Fruit fly (Drosophila melanogaster) whole organism, embryonic: Measurements from ENCODE around the gene Gnf1.

Experiments
- Blimp-1 ChIP-seq: fragments of 200-800 bp; sonication (Bioruptor generic); optimal IDR thresholded peaks from 3 replicates; lab custom pipeline; 2018; ENCODE audit warnings: missing biosample characterization, missing genetic modification characterization, mild to moderate bottlenecking, moderate library complexity, missing genetic modification reagents
- CG10462 ChIP-seq: fragments of 200-800 bp; sonication (Bioruptor generic); optimal IDR thresholded peaks from 2 replicates; lab custom pipeline; 2016; ENCODE audit warnings: missing biosample characterization, missing genetic modification characterization
- CG11093 ChIP-seq: fragments of 200-800 bp; sonication (Bioruptor generic); IDR thresholded peaks from 3 replicates; pipeline ENCODE4 v1.3.6; 2022; ENCODE audit warnings: missing biosample characterization, missing genetic modification characterization
- CG11247 ChIP-seq: fragments of 200-800 bp; sonication (Bioruptor generic); IDR thresholded peaks from 2 replicates; pipeline ENCODE4 v1.3.6; 2022; ENCODE audit warnings: missing biosample characterization, missing genetic modification characterization
- CG11695 ChIP-seq: fragments of 200-800 bp; sonication (Bioruptor generic); IDR thresholded peaks from 3 replicates; pipeline ENCODE4 v1.3.6; 2022; ENCODE audit warnings: missing biosample characterization, missing genetic modification characterization
- CG14014 ChIP-seq: fragments of 200-800 bp; sonication (Bioruptor generic); IDR thresholded peaks from 2 replicates; pipeline ENCODE4 v1.3.6; 2022; ENCODE audit warnings: missing biosample characterization, missing genetic modification characterization
- CG16779 ChIP-seq: fragments of 200-800 bp; sonication (Bioruptor generic); IDR thresholded peaks from 2 replicates; pipeline ENCODE4 v1.3.6; 2022; ENCODE audit warnings: missing biosample characterization, missing genetic modification characterization
- CG16815 ChIP-seq: fragments of 200-800 bp; sonication (Bioruptor generic); optimal IDR thresholded peaks from 3 replicates; lab custom pipeline; 2017; ENCODE audit warnings: missing biosample characterization, mild to moderate bottlenecking, missing genetic modification characterization
- CG2116 ChIP-seq: fragments of 200-800 bp; sonication (Bioruptor generic); optimal IDR thresholded peaks from 3 replicates; lab custom pipeline; 2018; ENCODE audit warnings: missing biosample characterization, mild to moderate bottlenecking, missing genetic modification characterization
- CG31365 ChIP-seq: fragments of 200-800 bp; sonication (Bioruptor generic); optimal IDR thresholded peaks from 2 replicates; lab custom pipeline; 2018; ENCODE audit warnings: missing biosample characterization, mild to moderate bottlenecking, missing genetic modification characterization
- CG9797 ChIP-seq: fragments of 200-800 bp; sonication (Bioruptor generic); optimal IDR thresholded peaks from 3 replicates; lab custom pipeline; 2018; ENCODE audit warnings: missing biosample characterization, mild to moderate bottlenecking, missing genetic modification characterization
- CG9817 ChIP-seq: fragments of 200-800 bp; sonication (Bioruptor generic); optimal IDR thresholded peaks from 2 replicates; lab custom pipeline; 2018; ENCODE audit warnings: missing biosample characterization, mild to moderate bottlenecking, missing genetic modification characterization, moderate library complexity
- CG9932 ChIP-seq: fragments of 200-800 bp; sonication (Bioruptor generic); IDR thresholded peaks from 2 replicates; pipeline ENCODE4 v1.3.6; 2022; ENCODE audit warnings: missing biosample characterization, missing genetic modification characterization
- ERR ChIP-seq: fragments of 200-800 bp; sonication (Bioruptor generic); optimal IDR thresholded peaks from 2 replicates; lab custom pipeline; 2016; ENCODE audit warnings: missing biosample characterization, missing genetic modification characterization
- H15 ChIP-seq: fragments of 200-800 bp; sonication (Bioruptor generic); IDR thresholded peaks from 3 replicates; pipeline ENCODE4 v1.3.6; 2022; ENCODE audit warnings: missing biosample characterization, missing genetic modification characterization
- HLH3B ChIP-seq: fragments of 200-800 bp; sonication (Bioruptor generic); IDR thresholded peaks from 2 replicates; pipeline ENCODE4 v1.3.6; 2022; ENCODE audit warnings: missing biosample characterization, missing genetic modification characterization
- Hr39 ChIP-seq: fragments of >200 bp; optimal IDR thresholded peaks from 2 replicates; lab custom pipeline; 2017
- Myb ChIP-seq: fragments of 200-800 bp; sonication (Bioruptor generic); optimal IDR thresholded peaks from 2 replicates; lab custom pipeline; 2016; ENCODE audit warnings: missing biosample characterization, missing genetic modification characterization
- Nf-YB ChIP-seq: fragments of 200-800 bp; sonication (Bioruptor generic); optimal IDR thresholded peaks from 3 replicates; lab custom pipeline; 2019; ENCODE audit warnings: missing biosample characterization, mild to moderate bottlenecking, missing genetic modification characterization, moderate library complexity
- Scr ChIP-seq: fragments of 200-800 bp; sonication (Bioruptor generic); IDR thresholded peaks from 2 replicates; pipeline ENCODE4 v1.3.6; 2022; ENCODE audit warnings: missing biosample characterization, missing genetic modification characterization; ENCODE audit not compliant: partially characterized antibody
- Stat92E ChIP-seq, 3 experiments: fragments of >200 bp in 2 of 3; fragments of 200-800 bp in 1 of 3; sonication (Bioruptor generic) in 1 of 3; optimal IDR thresholded peaks; 2 replicates each; lab custom pipeline; 2017 to 2019; ENCODE audit warnings: missing biosample characterization in 3 of 3, missing genetic modification characterization in 3 of 3, mild to moderate bottlenecking in 1 of 3, moderate library complexity in 1 of 3
- Xrp1 ChIP-seq: fragments of 200-800 bp; sonication (Bioruptor generic); IDR thresholded peaks from 2 replicates; pipeline ENCODE4 v1.3.6; 2022; ENCODE audit warnings: missing biosample characterization, missing genetic modification characterization
- aop ChIP-seq: fragments of 200-800 bp; sonication (Bioruptor generic); IDR thresholded peaks from 2 replicates; pipeline ENCODE4 v1.3.6; 2022; ENCODE audit warnings: missing biosample characterization, missing genetic modification characterization
- ash1 ChIP-seq: fragments of 200-800 bp; sonication (Bioruptor generic); optimal IDR thresholded peaks from 2 replicates; lab custom pipeline; 2018; ENCODE audit warnings: missing biosample characterization, mild to moderate bottlenecking, missing genetic modification characterization
- br ChIP-seq: fragments of >200 bp; optimal IDR thresholded peaks from 2 replicates; lab custom pipeline; 2017
- cas ChIP-seq: fragments of 200-800 bp; sonication (Bioruptor generic); IDR thresholded peaks from 2 replicates; pipeline ENCODE4 v1.3.6; 2022; ENCODE audit warnings: missing biosample characterization, missing genetic modification characterization
- cg ChIP-seq: fragments of 200-800 bp; sonication (Bioruptor generic); optimal IDR thresholded peaks from 3 replicates; lab custom pipeline; 2019; ENCODE audit warnings: missing biosample characterization, mild to moderate bottlenecking, missing genetic modification characterization, moderate library complexity
- crol ChIP-seq: fragments of 200-800 bp; sonication (Bioruptor generic); IDR thresholded peaks from 2 replicates; pipeline ENCODE4 v1.3.6; 2022; ENCODE audit warnings: missing biosample characterization, missing genetic modification characterization
- da ChIP-seq: fragments of 200-800 bp; sonication (Bioruptor generic); optimal IDR thresholded peaks from 2 replicates; lab custom pipeline; 2016; ENCODE audit warnings: missing biosample characterization, missing genetic modification characterization
- dmrt11E ChIP-seq: fragments of 200-800 bp; sonication (Bioruptor generic); optimal IDR thresholded peaks from 3 replicates; lab custom pipeline; 2018; ENCODE audit warnings: missing biosample characterization, mild to moderate bottlenecking, missing genetic modification characterization, moderate library complexity
- esg ChIP-seq: fragments of 200-800 bp; sonication (Bioruptor generic); conservative IDR thresholded peaks from 2 replicates; pipeline ENCODE4 v1.3.6; 2022; ENCODE audit warnings: missing biosample characterization, missing genetic modification characterization
- gfzf ChIP-seq: fragments of 200-800 bp; sonication (Bioruptor generic); optimal IDR thresholded peaks from 2 replicates; lab custom pipeline; 2016; ENCODE audit warnings: missing biosample characterization, mild to moderate bottlenecking, missing genetic modification characterization, moderate library complexity
- grn ChIP-seq: fragments of 200-800 bp; sonication (Bioruptor generic); optimal IDR thresholded peaks from 3 replicates; lab custom pipeline; 2017; ENCODE audit warnings: missing biosample characterization, missing genetic modification characterization
- ken ChIP-seq: fragments of 200-800 bp; sonication (Bioruptor generic); IDR thresholded peaks from 3 replicates; pipeline ENCODE4 v1.3.6; 2022; ENCODE audit warnings: missing biosample characterization, missing genetic modification characterization
- lmd ChIP-seq: fragments of 200-800 bp; sonication (Bioruptor generic); IDR thresholded peaks from 2 replicates; pipeline ENCODE4 v1.3.6; 2022; ENCODE audit warnings: missing biosample characterization, missing genetic modification characterization
- lov ChIP-seq, 2 experiments: fragments of 200-800 bp in 1 of 2; fragments of >200 bp in 1 of 2; sonication (Bioruptor generic) in 1 of 2; IDR thresholded peaks in 1 of 2; optimal IDR thresholded peaks in 1 of 2; 2 replicates in 1 of 2; 3 replicates in 1 of 2; pipeline versions ENCODE4 v1.3.6 to Lab custom; 2017 to 2022; ENCODE audit warnings: missing biosample characterization in 1 of 2, missing genetic modification characterization in 1 of 2
- pan ChIP-seq, 4 experiments: fragments of >200 bp in 3 of 4; fragments of 200-800 bp in 1 of 4; sonication (Bioruptor generic) in 1 of 4; optimal IDR thresholded peaks in 3 of 4; IDR thresholded peaks in 1 of 4; 2 replicates each; pipeline versions ENCODE4 v1.3.6 to Lab custom; 2017 to 2022; ENCODE audit warnings: missing biosample characterization in 2 of 4, missing genetic modification characterization in 2 of 4, mixed read lengths in 1 of 4
- pfk ChIP-seq: fragments of 200-800 bp; sonication (Bioruptor generic); optimal IDR thresholded peaks from 2 replicates; lab custom pipeline; 2018; ENCODE audit warnings: missing biosample characterization, mild to moderate bottlenecking, missing genetic modification characterization, moderate library complexity
- sens ChIP-seq: fragments of 200-800 bp; sonication (Bioruptor generic); peaks from one replicate; lab custom pipeline; 2016; ENCODE audit warnings: missing biosample characterization, missing genetic modification characterization
- sens-2 ChIP-seq: fragments of 200-800 bp; sonication (Bioruptor generic); IDR thresholded peaks from 2 replicates; pipeline ENCODE4 v1.3.6; 2022; ENCODE audit warnings: missing biosample characterization, missing genetic modification characterization
- seq ChIP-seq: fragments of 200-800 bp; sonication (Bioruptor generic); IDR thresholded peaks from 2 replicates; pipeline ENCODE4 v1.3.6; 2022; ENCODE audit warnings: missing biosample characterization, missing genetic modification characterization
- sr ChIP-seq: fragments of 200-800 bp; sonication (Bioruptor generic); IDR thresholded peaks from 3 replicates; pipeline ENCODE4 v1.3.6; 2022; ENCODE audit warnings: missing biosample characterization, missing genetic modification characterization
- tup ChIP-seq: fragments of 200-800 bp; sonication (Bioruptor generic); optimal IDR thresholded peaks from 2 replicates; lab custom pipeline; 2016; ENCODE audit warnings: missing biosample characterization, mild to moderate bottlenecking, missing genetic modification characterization, moderate library complexity
- tx ChIP-seq: fragments of 200-800 bp; sonication (Bioruptor generic); optimal IDR thresholded peaks from 2 replicates; lab custom pipeline; 2016; ENCODE audit warnings: missing biosample characterization, missing genetic modification characterization
- unc-4 ChIP-seq: fragments of 200-800 bp; sonication (Bioruptor generic); IDR thresholded peaks from 2 replicates; pipeline ENCODE4 v1.3.6; 2022; ENCODE audit warnings: missing biosample characterization, missing genetic modification characterization; ENCODE audit not compliant: partially characterized antibody
- wek ChIP-seq: fragments of 200-800 bp; sonication (Bioruptor generic); optimal IDR thresholded peaks from 3 replicates; lab custom pipeline; 2018; ENCODE audit warnings: missing biosample characterization, mild to moderate bottlenecking, missing genetic modification characterization, moderate library complexity
- zen ChIP-seq: fragments of 200-800 bp; sonication (Bioruptor generic); optimal IDR thresholded peaks from 3 replicates; lab custom pipeline; 2018; ENCODE audit warnings: missing biosample characterization, mild to moderate bottlenecking, missing genetic modification characterization, moderate library complexity
- zfh1 ChIP-seq: fragments of 200-800 bp; sonication (Bioruptor generic); IDR thresholded peaks from 3 replicates; pipeline ENCODE4 v1.3.6; 2022; ENCODE audit warnings: missing biosample characterization, missing genetic modification characterization

Gnf1 gene

DNA sequence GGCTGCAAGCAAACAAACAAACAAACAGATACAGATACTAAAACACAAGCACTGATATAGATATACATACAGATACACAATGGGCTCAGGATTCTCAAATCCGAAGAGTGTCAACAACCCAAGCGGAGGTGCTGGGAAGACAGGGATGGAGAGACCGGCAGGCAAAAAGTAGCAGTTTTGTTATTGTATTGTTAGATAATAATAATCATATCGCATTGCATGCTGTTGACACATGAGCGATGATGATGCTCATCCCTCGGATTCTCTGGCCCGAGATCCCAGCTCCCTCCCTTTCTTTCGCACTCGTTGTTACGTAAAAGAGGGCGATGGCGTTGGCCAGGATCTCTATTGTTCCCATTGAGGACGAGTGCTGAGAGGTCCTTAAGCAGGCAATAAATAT, 42.6 kb upstream of the Gnf1 start (continued):
- TF ChIP-seq zen (tag; lab: Kevin White, UChicago) (peak; percentile 28), ken (GFP tag; lab: Robert Waterston, UW) (no peak), CG31365 (tag; lab: Kevin White, UChicago) (no peak), wek (GFP tag; lab: Kevin White, UChicago) (no peak), CG16779 (GFP tag; lab: Robert Waterston, UW) (no peak), grn (GFP tag; lab: Kevin White, UChicago) (no peak), Xrp1 (GFP tag; lab: Robert Waterston, UW) (no peak)

- TF ChIP-seq ash1 (no peak), H15 (no peak), dmrt11E (tag; lab: Kevin White, UChicago) (no peak), Scr (no peak), zfh1 (GFP tag; lab: Robert Waterston, UW) (no peak), aop (GFP tag; lab: Robert Waterston, UW) (no peak), CG9797 (GFP tag; lab: Kevin White, UChicago) (no peak), HLH3B (GFP tag; lab: Robert Waterston, UW) (no peak), CG10462 (GFP tag; lab: Kevin White, UChicago) (no peak), CG9932 (GFP tag; lab: Robert Waterston, UW) (0 out of 2 replicates have a peak, but pooled peaks have one; percentile 9), da (no peak), Hr39 (lab: Kevin White, UChicago) (no peak), lov (optimal IDR thresholded peaks at IDR 0.05; lab: Kevin White, UChicago) (no peak), lov (GFP tag; IDR thresholded peaks at IDR 0.05; lab: Robert Waterston, UW) (no peak), unc-4 (GFP tag; lab: Robert Waterston, UW) (no peak), Stat92E (GFP tag; optimal IDR thresholded peaks at IDR 0.05; lab: Kevin White, UChicago) (no peak), CG11093 (no peak), br (lab: Kevin White, UChicago) (no peak), tx (GFP tag; lab: Kevin White, UChicago) (no peak), cg (GFP tag; lab: Kevin White, UChicago) (peak; percentile 76), cas (GFP tag; lab: Robert Waterston, UW) (no peak), sr (peak; percentile 91), sens-2 (no peak), pan (optimal IDR thresholded peaks at IDR 0.05; lab: Kevin White, UChicago) (no peak), pan (GFP tag; optimal IDR thresholded peaks at IDR 0.05 in 1 of 2, IDR thresholded peaks at IDR 0.05 in 1 of 2) (no peak), pfk (GFP tag; lab: Kevin White, UChicago) (peak; percentile 89), CG2116 (GFP tag; lab: Kevin White, UChicago) (no peak), CG14014 (GFP tag; lab: Robert Waterston, UW) (no peak), CG9817 (tag; lab: Kevin White, UChicago) (no peak), CG16815 (no peak), CG11247 (GFP tag; lab: Robert Waterston, UW) (no peak), ERR (GFP tag; lab: Kevin White, UChicago) (no peak), sens (no peak), seq (GFP tag; lab: Robert Waterston, UW) (peak; percentile 69; the same call in 1 of the 2 replicates), lmd (no peak), crol (GFP tag; lab: Robert Waterston, UW) (peak; percentile 53; the same call in 1 of the 2 replicates), Myb (GFP tag; lab: Kevin White, UChicago) (no peak), tup (GFP tag; lab: Kevin White, UChicago) (no peak), wek (GFP tag; lab: Kevin White, UChicago) (no peak), esg (no peak), Blimp-1 (GFP tag; lab: Kevin White, UChicago) (no peak), Nf-YB (GFP tag; lab: Kevin White, UChicago) (peak; percentile 72), CG11695 (GFP tag; lab: Robert Waterston, UW) (peak; percentile 64), gfzf (GFP tag; lab: Kevin White, UChicago) (no peak)
Observed at dm6 chr3R:4864901-4865601, 41.4 kb upstream of the Gnf1 start.
